Worm (Caenorhabditis elegans): ENCODE data around the gene pqn-37.
A peak's percentile ranks its signal among the peaks of the same experiment; 100 is the strongest.

Gene pqn-37

DNA sequence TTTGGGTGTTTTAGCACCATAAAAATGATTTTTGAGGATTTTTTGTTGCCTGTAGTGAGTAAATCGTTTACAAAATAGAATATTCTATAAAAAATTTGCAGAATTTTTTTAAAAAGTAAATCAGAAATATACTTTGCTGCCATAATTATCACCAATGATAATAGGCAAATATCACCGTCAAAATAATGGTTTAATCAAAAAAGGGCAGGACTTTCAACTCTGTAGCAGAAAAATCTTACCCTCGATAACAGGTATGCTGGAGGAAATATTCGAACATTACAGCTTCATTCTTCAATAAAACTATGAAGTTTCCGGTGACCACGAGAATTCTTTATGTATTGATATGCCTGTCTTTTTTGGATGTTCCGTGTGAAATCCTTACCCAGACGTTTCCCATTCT lies 38.9 kb upstream of the pqn-37 start, which contains the start of gene K09C4.4:
TSS of gene K09C4.4 (plus strand) at position 301 of the 400 bp plus-strand sequence.
- TF ChIP-seq irx-1 (tag; optimal IDR thresholded peaks at IDR 0.05) (no peak), unc-30 (tag; optimal IDR thresholded peaks at IDR 0.05) (no peak), vab-15 (tag; optimal IDR thresholded peaks at IDR 0.05) (no peak), lsy-2 (tag; optimal IDR thresholded peaks at IDR 0.05) (no peak), nhr-47 (tag; optimal IDR thresholded peaks at IDR 0.05) (no peak), jun-1 (tag; optimal IDR thresholded peaks at IDR 0.05) (no peak), hlh-4 (tag; optimal IDR thresholded peaks at IDR 0.05) (no peak), elt-3 (tag; optimal IDR thresholded peaks at IDR 0.05) (no peak), unc-130 (tag; optimal IDR thresholded peaks at IDR 0.05) (no peak), nhr-76 (tag; optimal IDR thresholded peaks at IDR 0.05) (no peak), ceh-90 (tag; optimal IDR thresholded peaks at IDR 0.05) (no peak), lin-14 (GFP tag; optimal IDR thresholded peaks at IDR 0.05) (no peak)

DNA sequence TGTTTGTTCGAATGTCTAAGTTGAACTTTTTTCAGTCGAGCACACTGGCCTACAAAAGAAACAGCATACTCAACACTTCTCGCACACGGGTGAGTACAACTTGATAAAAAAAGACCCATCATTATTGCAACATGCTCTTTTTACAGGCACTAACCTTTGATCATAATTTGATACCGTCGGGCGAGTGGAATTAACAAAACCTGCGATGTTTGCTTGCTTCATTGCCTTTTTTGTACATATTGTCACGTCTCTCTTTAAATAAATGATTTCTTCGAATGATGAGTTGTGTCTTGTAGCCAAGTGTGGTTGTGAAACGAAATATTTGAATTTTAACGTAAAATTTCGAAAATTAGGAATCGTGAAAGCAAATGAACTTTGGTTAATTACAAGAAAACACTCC lies 35.1 kb upstream of the pqn-37 start:
- TF ChIP-seq elt-2 (tag; optimal IDR thresholded peaks at IDR 0.05), result peak; percentile 80
- TF ChIP-seq fos-1 (tag; optimal IDR thresholded peaks at IDR 0.05), result no peak
- peak; percentile 33 for TF ChIP-seq nhr-20 (tag; optimal IDR thresholded peaks at IDR 0.05)
- no peak for TF ChIP-seq lin-15B (tag; optimal IDR thresholded peaks at IDR 0.05)
- TF ChIP-seq lin-35 (GFP tag; optimal IDR thresholded peaks at IDR 0.05), result peak in 1 of 2 experiments; percentile 2
- no peak for TF ChIP-seq C34B4.2 (tag; optimal IDR thresholded peaks at IDR 0.05)
- TF ChIP-seq mep-1 (tag; optimal IDR thresholded peaks at IDR 0.05), result no peak
- no peak for TF ChIP-seq snpc-4 (tag; optimal IDR thresholded peaks at IDR 0.05)
- no peak for TF ChIP-seq ama-1 (optimal IDR thresholded peaks at IDR 0.05)
- no peak for TF ChIP-seq sox-4 (tag; optimal IDR thresholded peaks at IDR 0.05)
- no peak for TF ChIP-seq zip-4 (GFP tag; optimal IDR thresholded peaks at IDR 0.05)
- no peak for TF ChIP-seq lin-14 (GFP tag; optimal IDR thresholded peaks at IDR 0.05)
- TF ChIP-seq sup-37 (GFP tag; optimal IDR thresholded peaks at IDR 0.05), result no peak
- TF ChIP-seq mdl-1 (tag; optimal IDR thresholded peaks at IDR 0.05), result peak in 1 of 2 experiments; percentile 3

DNA sequence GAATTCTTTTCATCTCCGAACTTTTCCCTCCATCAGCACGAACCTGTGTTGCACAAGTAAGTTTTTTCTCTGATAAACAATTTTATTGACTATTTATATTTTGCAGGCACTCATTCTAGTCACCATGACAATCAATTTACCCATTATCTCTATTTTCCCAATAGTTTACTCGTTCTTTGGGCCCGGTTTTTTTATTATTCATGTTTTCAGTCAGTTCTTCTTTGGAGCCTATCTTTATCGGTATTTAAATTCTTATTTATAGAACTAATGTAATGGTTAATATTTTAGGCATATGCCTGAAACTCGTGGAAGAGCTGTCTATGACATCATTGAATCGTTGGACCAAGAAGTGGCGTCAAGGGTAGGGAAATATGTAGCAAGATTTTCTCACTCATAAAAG lies 34.6 kb upstream of the pqn-37 start:
- TF ChIP-seq C34B4.2 (tag; optimal IDR thresholded peaks at IDR 0.05) (no peak), unc-130 (tag; optimal IDR thresholded peaks at IDR 0.05) (no peak), aha-1 (tag; optimal IDR thresholded peaks at IDR 0.05) (no peak), ces-1 (GFP tag; optimal IDR thresholded peaks at IDR 0.05) (no peak), dsc-1 (tag; optimal IDR thresholded peaks at IDR 0.05) (no peak), lin-35 (GFP tag; optimal IDR thresholded peaks at IDR 0.05) (no peak), xbp-1 (tag; optimal IDR thresholded peaks at IDR 0.05) (no peak), nhr-28 (tag; optimal IDR thresholded peaks at IDR 0.05) (no peak), fkh-8 (tag; optimal IDR thresholded peaks at IDR 0.05) (no peak), nhr-84 (tag; optimal IDR thresholded peaks at IDR 0.05) (no peak), pqm-1 (tag; optimal IDR thresholded peaks at IDR 0.05) (no peak), unc-30 (tag; optimal IDR thresholded peaks at IDR 0.05) (no peak)

DNA sequence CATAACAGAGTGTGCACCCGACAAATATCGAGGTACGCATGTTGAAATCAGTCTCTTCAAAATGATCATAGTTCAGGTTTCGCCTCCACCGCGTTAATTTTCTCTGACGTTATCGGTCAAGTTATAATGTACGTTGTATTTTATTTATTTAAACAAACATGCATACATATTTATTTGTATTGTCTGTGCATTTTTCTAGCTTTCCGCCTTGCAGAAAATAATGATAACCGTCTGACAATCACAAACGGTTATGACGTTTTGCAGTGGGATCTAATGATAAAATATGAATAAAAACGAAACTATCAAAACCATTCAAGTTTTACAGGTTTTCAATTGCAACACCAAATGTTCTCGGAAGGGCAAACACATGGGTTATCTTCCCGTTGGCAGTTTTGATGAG lies 32.9 kb upstream of the pqn-37 start:
- TF ChIP-seq fkh-8 (tag; optimal IDR thresholded peaks at IDR 0.05) (no peak), nhr-71 (tag; optimal IDR thresholded peaks at IDR 0.05) (peak; percentile 10), elt-2 (tag; optimal IDR thresholded peaks at IDR 0.05) (peak; percentile 67)

DNA sequence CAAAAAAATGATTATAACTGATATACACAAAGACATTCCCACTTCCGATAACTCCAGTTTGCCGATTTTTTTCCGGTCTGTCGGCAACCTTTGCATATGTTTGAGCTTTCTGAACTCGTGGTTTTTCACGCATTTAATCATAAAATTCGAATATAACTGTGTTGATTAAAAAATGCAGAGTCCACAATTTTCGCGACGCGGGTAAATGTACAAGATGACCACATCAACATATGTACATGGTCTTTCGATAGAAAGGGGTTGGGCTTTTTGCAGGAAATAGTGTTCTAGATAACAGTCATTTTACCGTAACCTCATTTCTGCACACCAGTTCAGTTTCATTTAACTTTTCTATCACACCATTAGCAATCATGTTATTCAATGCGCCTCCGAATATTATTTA lies 32.0 kb upstream of the pqn-37 start, which contains the start of gene K09C4.5:
TSS of gene K09C4.5 (plus strand) at position 326 of the 400 bp plus-strand sequence.
- TF ChIP-seq nhr-84 (tag; optimal IDR thresholded peaks at IDR 0.05), result no peak
- TF ChIP-seq elt-2 (tag; optimal IDR thresholded peaks at IDR 0.05), result peak; percentile 26
- TF ChIP-seq blmp-1 (tag; optimal IDR thresholded peaks at IDR 0.05), result no peak
- TF ChIP-seq nhr-11 (tag; optimal IDR thresholded peaks at IDR 0.05), result no peak
